Fruit fly (Drosophila melanogaster): Measurements from ENCODE around the gene ko.
A peak's percentile ranks its signal among the peaks of the same experiment; 100 is the strongest.

The ko gene

dm6 chr3L:21037404-21037803 is 93.6 kb downstream of the ko start:
- TF ChIP-seq CG9948 (tag; optimal IDR thresholded peaks at IDR 0.05), result peak; percentile 34
- peak; percentile 5 for TF ChIP-seq Pif1B (GFP tag; optimal IDR thresholded peaks at IDR 0.05)
- TF ChIP-seq EcR (GFP tag; optimal IDR thresholded peaks at IDR 0.05), result no peak
- peak; percentile 54 for TF ChIP-seq CG8301 (tag; optimal IDR thresholded peaks at IDR 0.05)
- peak; percentile 17 for TF ChIP-seq Snoo (tag; optimal IDR thresholded peaks at IDR 0.05)
- no peak for TF ChIP-seq gl (tag; optimal IDR thresholded peaks at IDR 0.05)
- TF ChIP-seq CG32121 (GFP tag; IDR thresholded peaks at IDR 0.05), result peak; percentile 74; the same call in 1 of the 2 replicates
- peak; percentile 25; the same call in 1 of the 2 replicates for TF ChIP-seq CG12605 (GFP tag; IDR thresholded peaks at IDR 0.05)
- TF ChIP-seq CG8159 (tag; optimal IDR thresholded peaks at IDR 0.05), result peak; percentile 55
- 0 out of 3 replicates have a peak, but pooled peaks have one; percentile 51 for TF ChIP-seq CG4496 (GFP tag; IDR thresholded peaks at IDR 0.05)
- 0 out of 2 replicates have a peak, but pooled peaks have one; percentile 8 for TF ChIP-seq CG10348 (GFP tag; IDR thresholded peaks at IDR 0.05)
- no peak for TF ChIP-seq fd96Ca (GFP tag; IDR thresholded peaks at IDR 0.05)
- TF ChIP-seq Ets98B (GFP tag; IDR thresholded peaks at IDR 0.05), result no peak; the same call in none of the 2 replicates
- peak; percentile 54 for TF ChIP-seq Pif1A (GFP tag; optimal IDR thresholded peaks at IDR 0.05)
- TF ChIP-seq rn (GFP tag; IDR thresholded peaks at IDR 0.05), result no peak
- TF ChIP-seq D1 (tag; optimal IDR thresholded peaks at IDR 0.05), result no peak
- peak; percentile 28 for TF ChIP-seq CG15710 (tag; optimal IDR thresholded peaks at IDR 0.05)
- TF ChIP-seq CG17806 (tag; optimal IDR thresholded peaks at IDR 0.05), result peak; percentile 21
- no peak for TF ChIP-seq CG13204 (GFP tag; optimal IDR thresholded peaks at IDR 0.05)
- TF ChIP-seq CG14655 (GFP tag; optimal IDR thresholded peaks at IDR 0.05), result peak; percentile 59
- no peak for TF ChIP-seq CG34367 (tag; optimal IDR thresholded peaks at IDR 0.05)

DNA sequence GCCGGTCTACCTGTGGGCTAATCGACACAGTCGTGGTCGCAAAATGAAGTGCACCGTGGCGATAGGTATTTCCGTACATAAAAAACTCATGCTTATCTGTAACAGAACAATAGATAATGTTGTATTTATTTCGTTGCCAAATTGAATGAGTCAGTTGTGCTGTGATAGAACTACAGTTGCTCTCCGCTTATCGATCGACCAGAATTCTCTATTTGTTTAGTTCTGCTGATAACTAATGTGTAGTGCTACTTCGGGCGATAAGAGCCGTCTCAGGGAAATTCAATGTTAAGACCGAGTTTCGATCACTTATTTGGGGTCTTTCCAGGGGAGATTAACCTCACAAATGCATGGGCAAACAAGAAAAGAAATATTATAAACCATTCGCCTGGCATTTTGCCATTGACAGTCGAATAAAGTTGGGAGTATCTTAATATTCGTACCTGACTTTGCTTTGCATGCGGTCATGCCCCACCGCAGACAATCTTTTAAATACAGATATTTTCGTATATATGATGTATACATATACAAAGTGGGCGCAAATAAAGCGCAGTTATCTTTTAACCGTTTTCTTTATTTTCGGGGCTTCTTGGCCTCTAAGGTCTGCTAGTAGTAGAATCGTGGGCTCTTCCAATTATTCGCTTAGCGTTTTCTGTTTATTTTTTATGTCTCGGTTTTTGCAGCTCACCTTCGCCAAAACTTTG is 94.6 kb downstream of the ko start:
- TF ChIP-seq EcR (GFP tag; optimal IDR thresholded peaks at IDR 0.05), result no peak
- no peak for TF ChIP-seq CG34367 (tag; optimal IDR thresholded peaks at IDR 0.05)
- TF ChIP-seq CG13204 (GFP tag; optimal IDR thresholded peaks at IDR 0.05), result no peak
- no peak for TF ChIP-seq CG15710 (tag; optimal IDR thresholded peaks at IDR 0.05)
- no peak for TF ChIP-seq CG9948 (tag; optimal IDR thresholded peaks at IDR 0.05)
- TF ChIP-seq CG32121 (GFP tag; IDR thresholded peaks at IDR 0.05), result 0 out of 2 replicates have a peak, but pooled peaks have one; percentile 10

dm6 chr3L:21035231-21035630 is 95.7 kb downstream of the ko start:
- TF ChIP-seq CG17806 (tag; optimal IDR thresholded peaks at IDR 0.05), result no peak
- no peak for TF ChIP-seq Snoo (tag; optimal IDR thresholded peaks at IDR 0.05)
- TF ChIP-seq Pif1A (GFP tag; optimal IDR thresholded peaks at IDR 0.05), result no peak
- TF ChIP-seq CG4496 (GFP tag; IDR thresholded peaks at IDR 0.05), result no peak
- no peak for TF ChIP-seq CG32121 (GFP tag; IDR thresholded peaks at IDR 0.05)
- no peak for TF ChIP-seq gl (tag; optimal IDR thresholded peaks at IDR 0.05)
- no peak for TF ChIP-seq D1 (tag; optimal IDR thresholded peaks at IDR 0.05)
- no peak for TF ChIP-seq CG9948 (tag; optimal IDR thresholded peaks at IDR 0.05)
- TF ChIP-seq CG15710 (tag; optimal IDR thresholded peaks at IDR 0.05), result no peak
- TF ChIP-seq CG8301 (tag; optimal IDR thresholded peaks at IDR 0.05), result no peak
- no peak for TF ChIP-seq rn (GFP tag; IDR thresholded peaks at IDR 0.05)
- TF ChIP-seq CG10348 (GFP tag; IDR thresholded peaks at IDR 0.05), result no peak
- no peak for TF ChIP-seq CG14655 (GFP tag; optimal IDR thresholded peaks at IDR 0.05)

- TF ChIP-seq gl (tag; optimal IDR thresholded peaks at IDR 0.05) (no peak), fd96Ca (GFP tag; IDR thresholded peaks at IDR 0.05) (peak; percentile 9; the same call in 1 of the 3 replicates), CG34367 (tag; optimal IDR thresholded peaks at IDR 0.05) (no peak), CG15710 (tag; optimal IDR thresholded peaks at IDR 0.05) (no peak), Pif1B (GFP tag; optimal IDR thresholded peaks at IDR 0.05) (no peak), CG8301 (tag; optimal IDR thresholded peaks at IDR 0.05) (no peak), CG17806 (tag; optimal IDR thresholded peaks at IDR 0.05) (peak; percentile 17), Snoo (tag; optimal IDR thresholded peaks at IDR 0.05) (no peak), CG13204 (GFP tag; optimal IDR thresholded peaks at IDR 0.05) (peak; percentile 28), CG10348 (GFP tag; IDR thresholded peaks at IDR 0.05) (no peak), CG8159 (tag; optimal IDR thresholded peaks at IDR 0.05) (no peak), Ets98B (GFP tag; IDR thresholded peaks at IDR 0.05) (no peak), EcR (GFP tag; optimal IDR thresholded peaks at IDR 0.05) (peak; percentile 63), CG12605 (GFP tag; IDR thresholded peaks at IDR 0.05) (peak; percentile 45; the same call in 1 of the 2 replicates), rn (GFP tag; IDR thresholded peaks at IDR 0.05) (no peak), CG14655 (GFP tag; optimal IDR thresholded peaks at IDR 0.05) (no peak), CG9948 (tag; optimal IDR thresholded peaks at IDR 0.05) (no peak), Pif1A (GFP tag; optimal IDR thresholded peaks at IDR 0.05) (no peak), CG4496 (GFP tag; IDR thresholded peaks at IDR 0.05) (no peak; the same call in 2 of the 3 replicates), D1 (tag; optimal IDR thresholded peaks at IDR 0.05) (no peak), CG32121 (GFP tag; IDR thresholded peaks at IDR 0.05) (no peak)
Measured at dm6 chr3L:21034281-21035221, 96.4 kb downstream of the ko start, which contains the start of gene siz. TSS of gene siz (plus strand) at chr3L:21034535.

DNA sequence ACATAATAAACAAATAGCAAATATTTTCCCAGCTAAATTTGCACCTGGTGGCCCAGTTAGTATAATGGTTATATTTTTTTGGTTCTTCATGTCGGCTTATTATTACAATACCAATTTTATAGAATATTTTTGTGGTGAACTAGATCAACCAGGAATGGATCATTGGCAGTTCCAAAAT is 97.0 kb downstream of the ko start, which contains the start of gene CG10581:
Gene CG10581 (minus strand): TSS at position 101 of the 178 bp plus-strand sequence.
- no peak for TF ChIP-seq fd96Ca (GFP tag; IDR thresholded peaks at IDR 0.05)
- TF ChIP-seq gl (tag; optimal IDR thresholded peaks at IDR 0.05), result no peak
- no peak for TF ChIP-seq CG12605 (GFP tag; IDR thresholded peaks at IDR 0.05)
- TF ChIP-seq CG14655 (GFP tag; optimal IDR thresholded peaks at IDR 0.05), result no peak
- TF ChIP-seq Ets98B (GFP tag; IDR thresholded peaks at IDR 0.05), result no peak
- TF ChIP-seq CG15710 (tag; optimal IDR thresholded peaks at IDR 0.05), result no peak
- no peak for TF ChIP-seq CG13204 (GFP tag; optimal IDR thresholded peaks at IDR 0.05)
- TF ChIP-seq CG4496 (GFP tag; IDR thresholded peaks at IDR 0.05), result no peak
- no peak for TF ChIP-seq CG17806 (tag; optimal IDR thresholded peaks at IDR 0.05)
